Fruit fly (Drosophila melanogaster): ENCODE results near the gene Xport-A.
A peak's percentile ranks its signal among the peaks of the same experiment; 100 is the strongest.

Xport-A gene

DNA sequence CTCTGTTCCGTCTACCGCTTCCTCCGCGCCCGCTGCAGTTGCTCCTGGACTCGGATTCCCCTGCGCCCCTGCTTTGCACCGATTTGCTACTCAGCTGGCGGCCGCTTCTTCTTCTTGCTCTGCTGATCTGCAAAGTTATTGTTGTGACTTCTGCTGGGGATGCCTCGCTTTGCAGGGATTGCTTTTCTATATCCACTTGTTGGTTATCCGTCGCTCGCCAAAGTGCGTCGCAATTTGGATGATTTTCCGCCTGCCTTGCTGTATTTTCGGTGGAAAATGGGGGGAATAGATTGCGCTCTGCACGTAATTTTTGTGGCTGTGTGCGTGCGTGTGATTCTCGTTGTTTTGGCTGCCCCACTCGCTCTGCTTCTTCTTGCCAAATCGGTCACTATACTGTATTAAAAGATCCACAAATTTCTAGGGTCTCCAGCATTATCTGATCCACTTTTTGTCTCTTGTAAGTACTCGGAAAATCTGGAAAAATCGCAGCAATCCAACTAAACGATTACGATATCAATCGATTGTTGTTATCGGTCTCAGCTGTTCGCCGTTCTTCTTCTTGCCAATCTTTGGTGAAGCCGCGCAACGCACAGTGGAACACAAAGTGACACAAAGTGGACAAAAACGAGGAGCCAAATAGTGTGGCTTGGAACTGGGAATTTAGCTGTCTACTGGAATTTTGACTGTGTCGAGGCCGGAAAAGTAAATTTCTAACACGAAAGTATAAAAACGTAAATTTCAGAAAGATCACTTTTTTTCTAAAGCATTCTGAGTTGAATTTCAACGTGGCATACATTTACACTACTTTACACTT lies 12.1 kb downstream of the Xport-A start, which contains the start of gene ClpX (continued):
- TF ChIP-seq Sin3A (optimal IDR thresholded peaks at IDR 0.05): peak; percentile 35
- TF ChIP-seq Neu2 (GFP tag; optimal IDR thresholded peaks at IDR 0.05; ENCODE audit: borderline replicate concordance): no peak
- no peak for TF ChIP-seq her (GFP tag; optimal IDR thresholded peaks at IDR 0.05)
- TF ChIP-seq CG8359 (GFP tag; optimal IDR thresholded peaks at IDR 0.05; ENCODE audit: borderline replicate concordance): no peak
- no peak for TF ChIP-seq ab (GFP tag; optimal IDR thresholded peaks at IDR 0.05)
- no peak for TF ChIP-seq cato (GFP tag; optimal IDR thresholded peaks at IDR 0.05; ENCODE audit: borderline replicate concordance)
- peak; percentile 12 for TF ChIP-seq CG10267 (tag; optimal IDR thresholded peaks at IDR 0.05)
- TF ChIP-seq CG14965 (GFP tag; optimal IDR thresholded peaks at IDR 0.05; ENCODE audit: borderline replicate concordance): no peak
- TF ChIP-seq Tbp (GFP tag; optimal IDR thresholded peaks at IDR 0.05): no peak
- peak; percentile 73 for TF ChIP-seq MBD-R2 (GFP tag; IDR thresholded peaks at IDR 0.05)
- no peak for TF ChIP-seq tup (GFP tag; optimal IDR thresholded peaks at IDR 0.05)
- TF ChIP-seq CG6813 (GFP tag; optimal IDR thresholded peaks at IDR 0.05): no peak
- peak; percentile 71 for TF ChIP-seq BEAF-32 (GFP tag; optimal IDR thresholded peaks at IDR 0.05)
- TF ChIP-seq CG11723 (GFP tag; optimal IDR thresholded peaks at IDR 0.05): no peak
- TF ChIP-seq sima (GFP tag; optimal IDR thresholded peaks at IDR 0.05): no peak
- TF ChIP-seq CG14014 (GFP tag; IDR thresholded peaks at IDR 0.05): no peak
- peak; percentile 77 for TF ChIP-seq bbx (GFP tag; IDR thresholded peaks at IDR 0.05; ENCODE audit: partially characterized antibody)
- TF ChIP-seq kni (GFP tag; optimal IDR thresholded peaks at IDR 0.05): no peak
- TF ChIP-seq zfh1 (GFP tag; IDR thresholded peaks at IDR 0.05): no peak
- no peak for TF ChIP-seq ttk (GFP tag; IDR thresholded peaks at IDR 0.05)
- no peak for TF ChIP-seq Awh (GFP tag; IDR thresholded peaks at IDR 0.05)
- TF ChIP-seq CG10147 (GFP tag; optimal IDR thresholded peaks at IDR 0.05): peak; percentile 29
- no peak for TF ChIP-seq phol (tag; optimal IDR thresholded peaks at IDR 0.05)
- no peak for TF ChIP-seq CG2875 (GFP tag; optimal IDR thresholded peaks at IDR 0.05)
- no peak for TF ChIP-seq CG31441 (GFP tag; IDR thresholded peaks at IDR 0.05)
- no peak for TF ChIP-seq CG30431 (GFP tag; optimal IDR thresholded peaks at IDR 0.05)
- TF ChIP-seq CG14710 (tag; optimal IDR thresholded peaks at IDR 0.05): peak; percentile 76
- no peak for TF ChIP-seq CG18599 (GFP tag; optimal IDR thresholded peaks at IDR 0.05)
- no peak for TF ChIP-seq en (GFP tag; optimal IDR thresholded peaks at IDR 0.05)
- no peak for TF ChIP-seq Dfd (GFP tag; optimal IDR thresholded peaks at IDR 0.05)
- no peak for TF ChIP-seq CG4328 (GFP tag; optimal IDR thresholded peaks at IDR 0.05)
- TF ChIP-seq croc (GFP tag; conservative IDR thresholded peaks at IDR 0.05): no peak
- TF ChIP-seq nau (GFP tag; optimal IDR thresholded peaks at IDR 0.05): no peak
- TF ChIP-seq Rfx (GFP tag; IDR thresholded peaks at IDR 0.05): 0 out of 2 replicates have a peak, but pooled peaks have one; percentile 14
- no peak for TF ChIP-seq CG10462 (GFP tag; optimal IDR thresholded peaks at IDR 0.05)
- no peak for TF ChIP-seq Ets65A (GFP tag)
- TF ChIP-seq CG15601 (tag; optimal IDR thresholded peaks at IDR 0.05): no peak
- no peak for TF ChIP-seq caup (GFP tag; optimal IDR thresholded peaks at IDR 0.05; ENCODE audit: severe bottlenecking)
- no peak for TF ChIP-seq Lpt (GFP tag; optimal IDR thresholded peaks at IDR 0.05)
- no peak for TF ChIP-seq H2.0 (GFP tag; IDR thresholded peaks at IDR 0.05)
- no peak for TF ChIP-seq ro (GFP tag; IDR thresholded peaks at IDR 0.05)
- 0 out of 2 replicates have a peak, but pooled peaks have one; percentile 10 for TF ChIP-seq sens-2 (GFP tag; IDR thresholded peaks at IDR 0.05)
- no peak for TF ChIP-seq jing (GFP tag; optimal IDR thresholded peaks at IDR 0.05)
- TF ChIP-seq sens (GFP tag): peak; percentile 80
- TF ChIP-seq pzg (GFP tag; optimal IDR thresholded peaks at IDR 0.05): peak; percentile 75
- TF ChIP-seq CG18476 (GFP tag; optimal IDR thresholded peaks at IDR 0.05): no peak
- peak; percentile 87 for TF ChIP-seq MESR4 (GFP tag; optimal IDR thresholded peaks at IDR 0.05)
- no peak for TF ChIP-seq ERR (GFP tag; optimal IDR thresholded peaks at IDR 0.05)
- no peak for TF ChIP-seq pnt (GFP tag; optimal IDR thresholded peaks at IDR 0.05)

All from whole organism, embryonic.